Worm (Caenorhabditis elegans): ENCODE data around the gene adal-1.

Gene adal-1

DNA sequence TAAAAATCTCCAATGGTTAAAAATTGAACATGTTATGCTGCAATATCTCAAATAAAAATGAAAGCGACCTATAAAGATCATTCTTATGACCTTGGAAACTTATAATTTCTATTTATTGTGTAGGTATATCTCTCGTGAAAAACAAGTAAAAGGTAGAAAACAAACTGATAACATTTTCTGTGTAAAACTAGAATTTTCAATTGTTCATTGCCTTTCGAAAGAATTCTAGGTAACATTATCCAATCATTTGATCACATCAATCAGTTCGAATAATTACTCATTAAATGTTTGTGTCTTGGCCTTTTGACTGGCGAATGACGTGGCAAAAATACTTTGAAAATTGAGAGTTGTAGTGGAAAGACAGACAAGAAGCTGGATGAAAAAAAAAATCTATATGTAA, 15.6 kb downstream of the adal-1 start (continued):
- no peak for TF ChIP-seq nhr-19 (GFP tag; conservative IDR thresholded peaks at IDR 0.05)
- TF ChIP-seq nhr-71 (tag; optimal IDR thresholded peaks at IDR 0.05) = peak; percentile 22
- no peak for TF ChIP-seq lin-13 (GFP tag; optimal IDR thresholded peaks at IDR 0.05)
- no peak for TF ChIP-seq mab-9 (GFP tag; IDR thresholded peaks at IDR 0.05)
- TF ChIP-seq vab-15 (tag; optimal IDR thresholded peaks at IDR 0.05) = peak; percentile 62

DNA sequence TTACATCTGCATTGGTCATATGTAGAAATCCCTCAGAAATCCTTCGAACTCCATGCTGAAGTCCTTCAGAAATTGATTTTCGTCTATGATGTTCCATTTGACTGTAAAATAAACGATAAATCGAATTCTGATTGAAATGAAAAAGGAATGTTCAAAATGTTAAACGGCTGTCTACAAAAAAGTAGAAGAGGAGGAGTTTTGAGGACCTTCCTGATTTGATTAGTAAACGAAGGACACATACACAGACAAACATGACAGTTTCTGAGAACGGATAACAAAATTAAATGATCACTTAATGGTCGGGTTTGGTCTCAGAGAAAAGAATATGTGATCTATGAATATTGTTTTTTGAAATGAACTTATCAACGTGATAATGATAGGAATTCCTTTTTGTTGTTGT, 16.5 kb downstream of the adal-1 start, which contains the start of gene slc-36.5:
Gene slc-36.5, minus strand, starts transcription at position 101 of the 400 bp plus-strand sequence.
- TF ChIP-seq lin-14 (GFP tag; optimal IDR thresholded peaks at IDR 0.05) = peak; percentile 13
- TF ChIP-seq irx-1 (tag; optimal IDR thresholded peaks at IDR 0.05) = no peak
- TF ChIP-seq elt-3 (tag; optimal IDR thresholded peaks at IDR 0.05) = peak in 1 of 6 experiments; percentile 53

DNA sequence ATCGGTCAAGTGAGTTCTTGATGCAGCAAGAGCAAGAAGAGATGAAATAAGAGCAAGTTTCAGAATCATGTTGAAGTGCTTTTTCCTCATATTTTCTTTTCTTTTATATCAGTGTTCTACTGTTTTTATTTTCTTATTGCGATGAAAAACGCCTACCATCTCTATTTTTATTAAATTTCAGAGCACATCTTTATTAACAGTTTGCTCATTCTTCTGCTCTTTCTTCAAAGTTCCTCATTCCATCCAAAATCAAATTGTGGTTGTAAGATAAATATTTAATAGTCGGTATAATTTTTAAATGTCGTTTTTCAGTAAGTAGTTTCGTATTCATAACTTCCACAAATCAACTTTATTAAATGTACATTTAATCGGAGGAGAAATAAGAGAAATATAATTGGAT, 20.9 kb downstream of the adal-1 start, which contains the start of gene C44B7.5:
Gene C44B7.5, minus strand, starts transcription at position 101 of the 400 bp plus-strand sequence.
- TF ChIP-seq nhr-11 (tag; optimal IDR thresholded peaks at IDR 0.05) (no peak), snpc-4 (tag; optimal IDR thresholded peaks at IDR 0.05) (no peak), nhr-28 (tag; optimal IDR thresholded peaks at IDR 0.05) (no peak), vab-15 (tag; optimal IDR thresholded peaks at IDR 0.05) (no peak), unc-86 (tag; optimal IDR thresholded peaks at IDR 0.05) (no peak), C34B4.2 (tag; optimal IDR thresholded peaks at IDR 0.05) (no peak), ets-5 (GFP tag; IDR thresholded peaks at IDR 0.05) (no peak), ces-1 (GFP tag; optimal IDR thresholded peaks at IDR 0.05) (no peak), lir-3 (tag; optimal IDR thresholded peaks at IDR 0.05; ENCODE audit: poor library complexity) (no peak)

ce11 chrII:6870803-6871202, 22.6 kb downstream of the adal-1 start, which contains the start of gene clhm-1:
clhm-1 (minus strand) TSS chrII:6871009.
- TF ChIP-seq rnt-1 (tag; optimal IDR thresholded peaks at IDR 0.05) = peak; percentile 24
- TF ChIP-seq grh-1 (GFP tag; IDR thresholded peaks at IDR 0.05) = no peak
- TF ChIP-seq ceh-8 (GFP tag; optimal IDR thresholded peaks at IDR 0.05) = no peak

DNA sequence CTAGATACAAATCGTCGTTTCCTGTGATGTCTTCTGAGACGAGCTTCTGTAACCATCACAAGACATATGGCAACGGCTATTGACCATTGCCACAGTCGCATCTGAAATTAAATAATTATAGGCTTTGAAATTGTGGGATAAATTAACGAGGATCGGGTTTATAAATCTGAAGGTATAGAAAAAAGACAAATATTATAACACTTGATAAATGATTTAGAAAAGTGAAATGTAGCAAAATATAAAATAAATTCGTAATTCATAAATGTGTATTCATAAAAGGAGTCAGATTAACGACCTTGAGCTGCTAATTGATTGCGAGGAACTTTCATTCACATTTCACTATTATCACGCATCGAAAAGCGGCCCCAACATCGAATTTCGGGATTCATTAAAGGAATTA, 29.8 kb downstream of the adal-1 start, which contains the start of gene aff-1:
Gene aff-1, minus strand, starts transcription at position 101 of the 400 bp plus-strand sequence.
- no peak for TF ChIP-seq ceh-88 (GFP tag; IDR thresholded peaks at IDR 0.05)
- no peak for TF ChIP-seq mdl-1 (tag; optimal IDR thresholded peaks at IDR 0.05)
- TF ChIP-seq isw-1 (GFP tag; IDR thresholded peaks at IDR 0.05) = no peak
- no peak for TF ChIP-seq swsn-7 (tag; optimal IDR thresholded peaks at IDR 0.05)
- TF ChIP-seq lin-39 (tag; optimal IDR thresholded peaks at IDR 0.05) = no peak
- TF ChIP-seq efl-1 (optimal IDR thresholded peaks at IDR 0.05) = no peak
- no peak for TF ChIP-seq efl-1 (GFP tag; optimal IDR thresholded peaks at IDR 0.05 in 1 of 2)
- no peak for TF ChIP-seq zag-1 (tag; optimal IDR thresholded peaks at IDR 0.05)
- no peak for TF ChIP-seq hlh-17 (GFP tag; optimal IDR thresholded peaks at IDR 0.05; ENCODE audit: borderline replicate concordance)
- TF ChIP-seq tbx-2 (tag; optimal IDR thresholded peaks at IDR 0.05) = no peak
- TF ChIP-seq unc-30 (tag; optimal IDR thresholded peaks at IDR 0.05) = no peak
- no peak for TF ChIP-seq fos-1 (tag; optimal IDR thresholded peaks at IDR 0.05)

- no peak for TF ChIP-seq hlh-17 (GFP tag; optimal IDR thresholded peaks at IDR 0.05; ENCODE audit: borderline replicate concordance)
- TF ChIP-seq ces-1 (GFP tag; optimal IDR thresholded peaks at IDR 0.05) = no peak
- TF ChIP-seq snpc-4 (tag; optimal IDR thresholded peaks at IDR 0.05) = no peak
- no peak for TF ChIP-seq nhr-20 (tag; optimal IDR thresholded peaks at IDR 0.05)
- no peak for TF ChIP-seq hpl-2 (GFP tag; optimal IDR thresholded peaks at IDR 0.05)
- no peak for TF ChIP-seq sox-4 (tag; optimal IDR thresholded peaks at IDR 0.05)
- TF ChIP-seq dsc-1 (tag; optimal IDR thresholded peaks at IDR 0.05) = no peak
- no peak for TF ChIP-seq egl-13 (tag; optimal IDR thresholded peaks at IDR 0.05)
- no peak for TF ChIP-seq fkh-4 (tag; optimal IDR thresholded peaks at IDR 0.05; ENCODE audit: borderline replicate concordance)
- TF ChIP-seq isw-1 (GFP tag; IDR thresholded peaks at IDR 0.05) = no peak
- no peak for TF ChIP-seq lin-15B (tag; optimal IDR thresholded peaks at IDR 0.05)
- TF ChIP-seq lin-14 (GFP tag; optimal IDR thresholded peaks at IDR 0.05) = no peak
- TF ChIP-seq aly-2 (tag; optimal IDR thresholded peaks at IDR 0.05) = no peak
- TF ChIP-seq zip-4 (GFP tag; optimal IDR thresholded peaks at IDR 0.05) = no peak
- no peak for TF ChIP-seq nhr-11 (tag; optimal IDR thresholded peaks at IDR 0.05)
- TF ChIP-seq ceh-82 (tag; optimal IDR thresholded peaks at IDR 0.05) = no peak
Measured at ce11 chrII:6860043-6860442, 33.4 kb downstream of the adal-1 start.

Data from whole organism, L1 larva.